Worm (Caenorhabditis elegans): ENCODE data around the gene F28B4.3.

F28B4.3 gene

ce11 chrX:3235358-3235816 is at the start of gene F28B4.3:
Gene F28B4.3 (minus strand): TSS chrX:3235408.
- TF ChIP-seq F13C5.2 (tag; optimal IDR thresholded peaks at IDR 0.05) (no peak), sea-1 (GFP tag; conservative IDR thresholded peaks at IDR 0.05) (no peak), ceh-13 (GFP tag; optimal IDR thresholded peaks at IDR 0.05) (no peak), pes-1 (GFP tag; IDR thresholded peaks at IDR 0.05) (no peak), hnd-1 (tag; optimal IDR thresholded peaks at IDR 0.05) (no peak), scrt-1 (GFP tag; IDR thresholded peaks at IDR 0.05) (no peak), tbx-37 (GFP tag; conservative IDR thresholded peaks at IDR 0.05) (no peak), ceh-36 (tag; optimal IDR thresholded peaks at IDR 0.05) (no peak), aly-1 (tag; optimal IDR thresholded peaks at IDR 0.05) (no peak), tbx-11 (GFP tag; IDR thresholded peaks at IDR 0.05) (no peak), hmbx-1 (tag; optimal IDR thresholded peaks at IDR 0.05) (no peak), tra-4 (tag; optimal IDR thresholded peaks at IDR 0.05) (no peak), ets-7 (tag; optimal IDR thresholded peaks at IDR 0.05) (no peak), hmg-4 (GFP tag; optimal IDR thresholded peaks at IDR 0.05) (no peak), ama-1 (optimal IDR thresholded peaks at IDR 0.05) (no peak), flt-1 (GFP tag; IDR thresholded peaks at IDR 0.05) (no peak), B0310.2 (tag; optimal IDR thresholded peaks at IDR 0.05) (no peak)

ce11 chrX:3284967-3285366 is 49.8 kb upstream of the F28B4.3 start:
- TF ChIP-seq ceh-13 (GFP tag; optimal IDR thresholded peaks at IDR 0.05), result no peak
- no peak for TF ChIP-seq ets-7 (tag; optimal IDR thresholded peaks at IDR 0.05)
- no peak for TF ChIP-seq flt-1 (GFP tag; IDR thresholded peaks at IDR 0.05)
- no peak for TF ChIP-seq ama-1 (optimal IDR thresholded peaks at IDR 0.05)
- TF ChIP-seq F13C5.2 (tag; optimal IDR thresholded peaks at IDR 0.05), result no peak

- TF ChIP-seq hmbx-1 (tag; optimal IDR thresholded peaks at IDR 0.05) (no peak), aly-1 (tag; optimal IDR thresholded peaks at IDR 0.05) (no peak)
Measured at ce11 chrX:3283189-3283588, 48.0 kb upstream of the F28B4.3 start.

ce11 chrX:3282306-3282705 is 47.1 kb upstream of the F28B4.3 start, which contains the start of gene K09C4.5:
Gene K09C4.5 (plus strand): TSS chrX:3282631.
- TF ChIP-seq aly-1 (tag; optimal IDR thresholded peaks at IDR 0.05) (no peak), pes-1 (GFP tag; IDR thresholded peaks at IDR 0.05) (no peak), scrt-1 (GFP tag; IDR thresholded peaks at IDR 0.05) (no peak), flt-1 (GFP tag; IDR thresholded peaks at IDR 0.05) (no peak), ets-7 (tag; optimal IDR thresholded peaks at IDR 0.05) (no peak), ama-1 (optimal IDR thresholded peaks at IDR 0.05) (no peak), tbx-37 (GFP tag; conservative IDR thresholded peaks at IDR 0.05) (no peak), hmg-4 (GFP tag; optimal IDR thresholded peaks at IDR 0.05) (no peak), hnd-1 (tag; optimal IDR thresholded peaks at IDR 0.05) (no peak), F13C5.2 (tag; optimal IDR thresholded peaks at IDR 0.05) (no peak), sea-1 (GFP tag; conservative IDR thresholded peaks at IDR 0.05) (no peak), ceh-13 (GFP tag; optimal IDR thresholded peaks at IDR 0.05) (no peak), hmbx-1 (tag; optimal IDR thresholded peaks at IDR 0.05) (no peak)

DNA sequence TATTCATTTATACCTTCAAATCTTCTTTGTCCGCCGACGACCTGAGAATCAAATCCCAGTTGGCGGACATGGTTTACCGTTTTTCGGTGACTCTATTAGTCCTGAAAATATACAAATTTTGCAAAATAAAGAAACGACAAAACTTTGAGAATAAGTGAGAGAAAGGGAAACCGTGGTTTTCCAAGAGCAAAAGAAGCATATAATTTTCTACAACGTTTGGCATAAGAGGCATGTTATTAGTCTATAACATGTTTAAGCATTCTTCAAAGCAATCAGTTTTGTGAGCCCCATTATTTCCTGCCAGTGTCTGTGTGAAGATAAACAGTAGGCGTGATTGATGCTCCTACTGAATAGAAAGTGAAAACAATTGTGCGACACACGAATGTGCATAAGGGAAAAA is 44.9 kb upstream of the F28B4.3 start, which contains the start of gene K09C4.10:
K09C4.10 (minus strand) TSS at position 101 of the 400 bp plus-strand sequence.
- TF ChIP-seq tbx-37 (GFP tag; conservative IDR thresholded peaks at IDR 0.05) (no peak), ets-7 (tag; optimal IDR thresholded peaks at IDR 0.05) (no peak), hmbx-1 (tag; optimal IDR thresholded peaks at IDR 0.05) (no peak), sea-1 (GFP tag; conservative IDR thresholded peaks at IDR 0.05) (no peak), flt-1 (GFP tag; IDR thresholded peaks at IDR 0.05) (no peak), B0310.2 (tag; optimal IDR thresholded peaks at IDR 0.05) (no peak), hmg-4 (GFP tag; optimal IDR thresholded peaks at IDR 0.05) (no peak), ceh-36 (tag; optimal IDR thresholded peaks at IDR 0.05) (no peak)

- TF ChIP-seq scrt-1 (GFP tag; IDR thresholded peaks at IDR 0.05) (no peak), tra-4 (tag; optimal IDR thresholded peaks at IDR 0.05) (no peak), pes-1 (GFP tag; IDR thresholded peaks at IDR 0.05) (no peak), ceh-36 (tag; optimal IDR thresholded peaks at IDR 0.05) (no peak), hmbx-1 (tag; optimal IDR thresholded peaks at IDR 0.05) (no peak), ceh-13 (GFP tag; optimal IDR thresholded peaks at IDR 0.05) (no peak), flt-1 (GFP tag; IDR thresholded peaks at IDR 0.05) (no peak)
Measured at ce11 chrX:3272580-3272979, 37.4 kb upstream of the F28B4.3 start, which contains the start of gene K09C4.7. Gene K09C4.7 (plus strand): TSS chrX:3272880.

DNA sequence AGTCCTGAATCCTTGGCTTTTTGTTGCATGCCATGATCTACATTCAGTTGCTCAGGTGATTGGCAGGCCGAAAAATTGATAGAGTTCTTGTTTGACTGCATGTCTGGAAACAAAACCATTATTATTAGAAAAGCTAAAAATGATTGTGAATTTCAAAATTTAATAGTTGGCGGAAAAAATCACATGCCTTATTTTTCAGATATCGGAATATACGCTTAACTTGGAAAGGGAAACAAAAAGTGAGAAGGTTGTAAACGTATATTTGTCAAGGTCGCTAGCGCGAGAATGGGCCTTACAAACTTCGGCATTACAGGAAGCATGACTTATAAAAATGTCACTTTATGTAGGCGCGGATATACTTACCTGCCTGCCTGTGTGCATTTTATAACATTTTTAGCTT is 36.5 kb upstream of the F28B4.3 start, which contains the start of gene K09C4.9:
K09C4.9 (minus strand) TSS at position 101 of the 400 bp plus-strand sequence.
- TF ChIP-seq sea-1 (GFP tag; conservative IDR thresholded peaks at IDR 0.05) (no peak), flt-1 (GFP tag; IDR thresholded peaks at IDR 0.05) (no peak)

DNA sequence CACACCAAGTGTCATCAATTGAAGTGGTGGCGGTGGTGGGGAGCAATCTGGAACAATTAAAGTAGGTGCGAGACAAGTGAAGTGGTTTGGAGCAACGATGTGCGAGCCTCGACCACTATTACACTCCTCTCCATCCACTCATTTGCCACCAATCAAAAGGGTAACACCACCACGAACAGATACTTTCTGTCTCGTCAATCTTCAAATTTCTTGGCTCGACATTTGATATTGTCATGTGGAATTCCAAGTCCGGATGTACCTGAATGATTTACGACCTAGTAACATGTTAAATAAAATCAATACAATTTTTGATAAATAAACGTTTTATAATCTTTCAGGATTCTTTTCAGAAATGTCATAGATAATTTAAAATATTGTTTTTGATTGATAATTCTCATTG is 35.6 kb upstream of the F28B4.3 start, which contains the start of gene sul-1:
sul-1 (minus strand) TSS at position 101 of the 400 bp plus-strand sequence.
- TF ChIP-seq F13C5.2 (tag; optimal IDR thresholded peaks at IDR 0.05) (no peak), flt-1 (GFP tag; IDR thresholded peaks at IDR 0.05) (no peak), aly-1 (tag; optimal IDR thresholded peaks at IDR 0.05) (no peak), ceh-36 (tag; optimal IDR thresholded peaks at IDR 0.05) (no peak), hnd-1 (tag; optimal IDR thresholded peaks at IDR 0.05) (no peak), scrt-1 (GFP tag; IDR thresholded peaks at IDR 0.05) (no peak), tbx-11 (GFP tag; IDR thresholded peaks at IDR 0.05) (no peak), pes-1 (GFP tag; IDR thresholded peaks at IDR 0.05) (no peak), hmbx-1 (tag; optimal IDR thresholded peaks at IDR 0.05) (no peak), hmg-4 (GFP tag; optimal IDR thresholded peaks at IDR 0.05) (no peak), B0310.2 (tag; optimal IDR thresholded peaks at IDR 0.05) (no peak), ceh-13 (GFP tag; optimal IDR thresholded peaks at IDR 0.05) (no peak), tbx-37 (GFP tag; conservative IDR thresholded peaks at IDR 0.05) (no peak), ama-1 (optimal IDR thresholded peaks at IDR 0.05) (no peak), ets-7 (tag; optimal IDR thresholded peaks at IDR 0.05) (no peak)

Measured in whole organism, early embryonic.